Fruit fly (Drosophila melanogaster) whole organism, embryonic: Measurements from ENCODE around the gene CG8319.

Source experiments
- Abd-B ChIP-seq: fragments of 200-800 bp; sonication (Bioruptor generic); optimal IDR thresholded peaks from 2 replicates; lab custom pipeline; 2018; ENCODE audit warnings: missing biosample characterization, mild to moderate bottlenecking, missing genetic modification characterization, moderate library complexity
- Adf1 ChIP-seq: fragments of 200-800 bp; sonication (Bioruptor generic); IDR thresholded peaks from 2 replicates; pipeline ENCODE4 v1.3.6; 2022; ENCODE audit warnings: missing biosample characterization, missing genetic modification characterization
- Asciz ChIP-seq: fragments of 200-800 bp; sonication (Bioruptor generic); optimal IDR thresholded peaks from 2 replicates; lab custom pipeline; 2017; ENCODE audit warnings: missing biosample characterization, mild to moderate bottlenecking, missing genetic modification characterization, missing genetic modification reagents
- CG10147 ChIP-seq: fragments of 200-800 bp; sonication (Bioruptor generic); optimal IDR thresholded peaks from 2 replicates; lab custom pipeline; 2019; ENCODE audit warnings: missing biosample characterization, mild to moderate bottlenecking, missing genetic modification characterization, moderate library complexity
- CG10321 ChIP-seq: fragments of 200-800 bp; sonication (Bioruptor generic); IDR thresholded peaks from 2 replicates; pipeline ENCODE4 v1.3.6; 2022; ENCODE audit warnings: missing biosample characterization, missing genetic modification characterization
- CG10431 ChIP-seq: fragments of 200-800 bp; sonication (Bioruptor generic); optimal IDR thresholded peaks from 3 replicates; lab custom pipeline; 2018; ENCODE audit warnings: missing biosample characterization, mild to moderate bottlenecking, missing genetic modification characterization
- CG10462 ChIP-seq: fragments of 200-800 bp; sonication (Bioruptor generic); optimal IDR thresholded peaks from 2 replicates; lab custom pipeline; 2016; ENCODE audit warnings: missing biosample characterization, missing genetic modification characterization
- CG10565 ChIP-seq: fragments of 200-800 bp; sonication (Bioruptor generic); optimal IDR thresholded peaks from 3 replicates; lab custom pipeline; 2016; ENCODE audit warnings: missing biosample characterization, mild to moderate bottlenecking, missing genetic modification characterization
- CG11247 ChIP-seq: fragments of 200-800 bp; sonication (Bioruptor generic); IDR thresholded peaks from 2 replicates; pipeline ENCODE4 v1.3.6; 2022; ENCODE audit warnings: missing biosample characterization, missing genetic modification characterization
- CG11696 ChIP-seq: fragments of 200-800 bp; sonication (Bioruptor generic); IDR thresholded peaks from 2 replicates; pipeline ENCODE4 v1.3.6; 2022; ENCODE audit warnings: missing biosample characterization, missing genetic modification characterization
- CG12391 ChIP-seq: fragments of 200-800 bp; sonication (Bioruptor generic); optimal IDR thresholded peaks from 3 replicates; lab custom pipeline; 2018; ENCODE audit warnings: missing biosample characterization, mild to moderate bottlenecking, missing genetic modification characterization, moderate library complexity
- CG13296 ChIP-seq: fragments of 200-800 bp; sonication (Bioruptor generic); optimal IDR thresholded peaks from 3 replicates; lab custom pipeline; 2018; ENCODE audit warnings: missing biosample characterization, mild to moderate bottlenecking, missing genetic modification characterization
- CG15514 ChIP-seq: fragments of 200-800 bp; sonication (Bioruptor generic); optimal IDR thresholded peaks from 3 replicates; lab custom pipeline; 2017; ENCODE audit warnings: missing biosample characterization, missing genetic modification characterization, mild to moderate bottlenecking, moderate library complexity, missing genetic modification reagents
- CG2129 ChIP-seq: fragments of 200-800 bp; sonication (Bioruptor generic); IDR thresholded peaks from 2 replicates; pipeline ENCODE4 v1.3.6; 2022; ENCODE audit warnings: missing biosample characterization, missing genetic modification characterization; ENCODE audit not compliant: partially characterized antibody
- CG2712 ChIP-seq: fragments of 200-800 bp; optimal IDR thresholded peaks from 3 replicates; lab custom pipeline; 2019; ENCODE audit warnings: missing biosample characterization, mild to moderate bottlenecking, missing genetic modification characterization, moderate library complexity
- CG32767 ChIP-seq: fragments of 200-800 bp; sonication (Bioruptor generic); IDR thresholded peaks from 2 replicates; pipeline ENCODE4 v1.3.6; 2022; ENCODE audit warnings: missing biosample characterization, missing genetic modification characterization
- CG4282 ChIP-seq: fragments of 200-800 bp; sonication (Bioruptor generic); optimal IDR thresholded peaks from 2 replicates; lab custom pipeline; 2016; ENCODE audit warnings: missing biosample characterization, missing genetic modification characterization
- CG6654 ChIP-seq: fragments of 200-800 bp; sonication (Bioruptor generic); optimal IDR thresholded peaks from 2 replicates; lab custom pipeline; 2017; ENCODE audit warnings: missing biosample characterization, mild to moderate bottlenecking, missing genetic modification characterization
- CG6689 ChIP-seq: fragments of 200-800 bp; sonication (Bioruptor generic); IDR thresholded peaks from 2 replicates; pipeline ENCODE4 v1.3.6; 2022; ENCODE audit warnings: missing biosample characterization, missing genetic modification characterization
- CG7745 ChIP-seq: fragments of 200-800 bp; sonication (Bioruptor generic); optimal IDR thresholded peaks from 2 replicates; lab custom pipeline; 2018; ENCODE audit warnings: missing biosample characterization, mild to moderate bottlenecking, missing genetic modification characterization, moderate library complexity
- D19A ChIP-seq: fragments of 200-800 bp; optimal IDR thresholded peaks from 3 replicates; lab custom pipeline; 2019; ENCODE audit warnings: missing biosample characterization, mild to moderate bottlenecking, missing genetic modification characterization, moderate library complexity
- Dll ChIP-seq: fragments of 200-800 bp; sonication (Bioruptor generic); IDR thresholded peaks from 4 replicates; pipeline ENCODE4 v1.3.6; 2022; ENCODE audit warnings: missing biosample characterization, missing genetic modification characterization; ENCODE audit not compliant: partially characterized antibody
- Gsc ChIP-seq: fragments of 200-800 bp; sonication (Bioruptor generic); IDR thresholded peaks from 2 replicates; pipeline ENCODE4 v1.3.6; 2022; ENCODE audit warnings: missing biosample characterization, missing genetic modification characterization
- HHEX ChIP-seq: fragments of 200-800 bp; sonication (Bioruptor generic); optimal IDR thresholded peaks from 3 replicates; lab custom pipeline; 2017; ENCODE audit warnings: missing biosample characterization, mild to moderate bottlenecking, missing genetic modification characterization, missing genetic modification reagents
- HmgD ChIP-seq: fragments of 200-800 bp; sonication (Bioruptor generic); optimal IDR thresholded peaks from 3 replicates; lab custom pipeline; 2016; ENCODE audit warnings: missing biosample characterization, missing genetic modification characterization
- MBD-R2 ChIP-seq: fragments of 200-800 bp; sonication (Bioruptor generic); IDR thresholded peaks from 2 replicates; pipeline ENCODE4 v1.3.6; 2022; ENCODE audit warnings: missing biosample characterization, missing genetic modification characterization
- Mes4 ChIP-seq: fragments of 200-800 bp; sonication (Bioruptor generic); optimal IDR thresholded peaks from 2 replicates; lab custom pipeline; 2016; ENCODE audit warnings: missing biosample characterization, missing genetic modification characterization
- Side ChIP-seq: fragments of 200-800 bp; sonication (Bioruptor generic); optimal IDR thresholded peaks from 2 replicates; lab custom pipeline; 2016; ENCODE audit warnings: missing biosample characterization, missing genetic modification characterization
- Spps ChIP-seq: fragments of 200-800 bp; sonication (Bioruptor generic); optimal IDR thresholded peaks from 2 replicates; lab custom pipeline; 2018; ENCODE audit warnings: missing biosample characterization, mild to moderate bottlenecking, missing genetic modification characterization
- bsh ChIP-seq, 2 experiments: fragments of 200-800 bp; sonication (Bioruptor generic); optimal IDR thresholded peaks; 2 replicates each; lab custom pipeline; 2017 to 2018; ENCODE audit warnings: mild to moderate bottlenecking in 2 of 2, missing biosample characterization in 2 of 2, missing genetic modification characterization in 2 of 2, moderate library complexity in 1 of 2
- ci ChIP-seq: fragments of 200-800 bp; sonication (Bioruptor generic); IDR thresholded peaks from 3 replicates; pipeline ENCODE4 v1.3.6; 2022; ENCODE audit warnings: missing biosample characterization, missing genetic modification characterization
- crp ChIP-seq, 2 experiments: fragments of 200-800 bp; sonication (Bioruptor generic); optimal IDR thresholded peaks; 2 replicates in 1 of 2; 3 replicates in 1 of 2; lab custom pipeline; 2017; ENCODE audit warnings: missing biosample characterization in 2 of 2, missing genetic modification characterization in 2 of 2, mild to moderate bottlenecking in 1 of 2, moderate library complexity in 1 of 2
- exex ChIP-seq: fragments of 200-800 bp; sonication (Bioruptor generic); optimal IDR thresholded peaks from 4 replicates; lab custom pipeline; 2018; ENCODE audit warnings: missing biosample characterization, mild to moderate bottlenecking, missing genetic modification characterization, moderate library complexity
- fru ChIP-seq: fragments of >200 bp; optimal IDR thresholded peaks from 2 replicates; lab custom pipeline; 2017
- hkb ChIP-seq, 2 experiments: fragments of 200-800 bp in 1 of 2; fragments of >200 bp in 1 of 2; sonication (Bioruptor generic) in 1 of 2; IDR thresholded peaks in 1 of 2; optimal IDR thresholded peaks in 1 of 2; 2 replicates each; pipeline versions ENCODE4 v1.3.6 to Lab custom; 2017 to 2022; ENCODE audit warnings: missing biosample characterization in 1 of 2, missing genetic modification characterization in 1 of 2
- inv ChIP-seq: fragments of 200-800 bp; sonication (Bioruptor generic); IDR thresholded peaks from 2 replicates; pipeline ENCODE4 v1.3.6; 2022; ENCODE audit warnings: missing biosample characterization, missing genetic modification characterization; ENCODE audit not compliant: partially characterized antibody
- lbe ChIP-seq: fragments of 200-800 bp; sonication (Bioruptor generic); optimal IDR thresholded peaks from 2 replicates; lab custom pipeline; 2016; ENCODE audit warnings: missing biosample characterization, mild to moderate bottlenecking, missing genetic modification characterization
- onecut ChIP-seq: fragments of 200-800 bp; sonication (Bioruptor generic); IDR thresholded peaks from 2 replicates; pipeline ENCODE4 v1.3.6; 2022; ENCODE audit warnings: missing biosample characterization, missing genetic modification characterization
- phol ChIP-seq: fragments of 200-800 bp; sonication (Bioruptor generic); optimal IDR thresholded peaks from 3 replicates; lab custom pipeline; 2018; ENCODE audit warnings: missing biosample characterization, mild to moderate bottlenecking, missing genetic modification characterization, moderate library complexity
- pnt ChIP-seq: fragments of 200-800 bp; sonication (Bioruptor generic); optimal IDR thresholded peaks from 3 replicates; lab custom pipeline; 2016; ENCODE audit warnings: missing biosample characterization, missing genetic modification characterization
- sens ChIP-seq: fragments of 200-800 bp; sonication (Bioruptor generic); peaks from one replicate; lab custom pipeline; 2016; ENCODE audit warnings: missing biosample characterization, missing genetic modification characterization
- tgo ChIP-seq: fragments of 200-800 bp; sonication (Bioruptor generic); IDR thresholded peaks from 3 replicates; pipeline ENCODE4 v1.3.6; 2022; ENCODE audit warnings: missing biosample characterization, missing genetic modification characterization
- unc-4 ChIP-seq: fragments of 200-800 bp; sonication (Bioruptor generic); IDR thresholded peaks from 2 replicates; pipeline ENCODE4 v1.3.6; 2022; ENCODE audit warnings: missing biosample characterization, missing genetic modification characterization; ENCODE audit not compliant: partially characterized antibody
- zen2 ChIP-seq: fragments of 200-800 bp; sonication (Bioruptor generic); IDR thresholded peaks from 3 replicates; pipeline ENCODE4 v1.3.6; 2022; ENCODE audit warnings: missing biosample characterization, missing genetic modification characterization; ENCODE audit not compliant: partially characterized antibody
- zfh1 ChIP-seq: fragments of 200-800 bp; sonication (Bioruptor generic); IDR thresholded peaks from 3 replicates; pipeline ENCODE4 v1.3.6; 2022; ENCODE audit warnings: missing biosample characterization, missing genetic modification characterization

The CG8319 gene

dm6 chr3R:9586663-9587248 lies 40.4 kb upstream of the CG8319 start, which contains the start of gene P58IPK (continued):
- TF ChIP-seq CG10321 (GFP tag; lab: Robert Waterston, UW) (no peak), fru (lab: Kevin White, UChicago) (no peak), Gsc (GFP tag; lab: Robert Waterston, UW) (no peak), CG10147 (peak; percentile 55), Adf1 (GFP tag; lab: Robert Waterston, UW) (peak; percentile 66), tgo (GFP tag; lab: Robert Waterston, UW) (peak; percentile 52), Side (GFP tag; lab: Kevin White, UChicago) (peak; percentile 45), sens (peak; percentile 91), HmgD (GFP tag; lab: Kevin White, UChicago) (peak; percentile 62), CG6689 (GFP tag; lab: Robert Waterston, UW) (peak; percentile 61), CG15514 (GFP tag; lab: Kevin White, UChicago) (peak; percentile 98), CG7745 (no peak), ci (peak; percentile 66; the same call in 2 of the 3 replicates), CG10565 (GFP tag; lab: Kevin White, UChicago) (no peak), CG12391 (tag; lab: Kevin White, UChicago) (peak; percentile 72), CG10431 (GFP tag; lab: Kevin White, UChicago) (no peak), Abd-B (peak; percentile 53), CG10462 (peak; percentile 34), exex (tag; lab: Kevin White, UChicago) (peak; percentile 24), hkb (optimal IDR thresholded peaks at IDR 0.05; lab: Kevin White, UChicago) (no peak), hkb (GFP tag; IDR thresholded peaks at IDR 0.05; lab: Robert Waterston, UW) (peak; percentile 49; the same call in 1 of the 2 replicates), Mes4 (GFP tag; lab: Kevin White, UChicago) (peak; percentile 36), CG2712 (peak; percentile 66), MBD-R2 (GFP tag; lab: Robert Waterston, UW) (peak; percentile 79), CG4282 (GFP tag; lab: Kevin White, UChicago) (peak; percentile 0), zen2 (GFP tag; lab: Robert Waterston, UW) (peak; percentile 79), unc-4 (GFP tag; lab: Robert Waterston, UW) (peak; percentile 91), CG11696 (no peak), Dll (GFP tag; lab: Robert Waterston, UW) (peak; percentile 94), CG2129 (GFP tag; lab: Robert Waterston, UW) (peak; percentile 83), bsh (GFP tag; optimal IDR thresholded peaks at IDR 0.05; lab: Kevin White, UChicago) (peak in 1 of 2 experiments; percentile 45), CG32767 (no peak), pnt (GFP tag; lab: Kevin White, UChicago) (peak; percentile 54), crp (GFP tag; optimal IDR thresholded peaks at IDR 0.05; lab: Kevin White, UChicago) (peak in 1 of 2 experiments; percentile 52), inv (GFP tag; lab: Robert Waterston, UW) (peak; percentile 96), D19A (tag; lab: Kevin White, UChicago) (no peak), Asciz (no peak), zfh1 (GFP tag; lab: Robert Waterston, UW) (peak; percentile 75; the same call in 2 of the 3 replicates), onecut (GFP tag; lab: Robert Waterston, UW) (no peak), CG11247 (GFP tag; lab: Robert Waterston, UW) (peak; percentile 45; the same call in 1 of the 2 replicates), CG6654 (GFP tag; lab: Kevin White, UChicago) (no peak), lbe (GFP tag; lab: Kevin White, UChicago) (peak; percentile 41), CG13296 (GFP tag; lab: Kevin White, UChicago) (peak; percentile 28), HHEX (GFP tag; lab: Kevin White, UChicago) (peak; percentile 37), phol (tag; lab: Kevin White, UChicago) (peak; percentile 66), Spps (tag; lab: Kevin White, UChicago) (no peak)
